Worm (Caenorhabditis elegans) whole organism, late embryonic: ENCODE data around the gene sec-24.1.

Source experiments
- C08G9.2 ChIP-seq: sonication (generic microtip); optimal IDR thresholded peaks from 2 replicates; lab custom pipeline; 2016; ENCODE audit warnings: mild to moderate bottlenecking, missing genetic modification characterization, moderate library complexity, missing compliant biosample characterization
- C38D4.7 ChIP-seq: fragments of 200-800 bp; sonication (Bioruptor generic); optimal IDR thresholded peaks from 2 replicates; lab custom pipeline; 2018; ENCODE audit warnings: mild to moderate bottlenecking, missing genetic modification characterization, moderate library complexity, missing compliant biosample characterization
- F13H6.1 ChIP-seq: sonication (generic microtip); optimal IDR thresholded peaks from 2 replicates; lab custom pipeline; 2016; ENCODE audit warnings: missing genetic modification characterization, missing compliant biosample characterization
- K02D7.2 ChIP-seq: sonication (generic microtip); optimal IDR thresholded peaks from 2 replicates; lab custom pipeline; 2017; ENCODE audit warnings: mild to moderate bottlenecking, missing genetic modification characterization, missing compliant biosample characterization
- K09A11.1 ChIP-seq: sonication (generic microtip); optimal IDR thresholded peaks from 2 replicates; lab custom pipeline; 2017; ENCODE audit warnings: antibody characterized with exemption, mild to moderate bottlenecking, missing genetic modification characterization, missing compliant biosample characterization; ENCODE audit not compliant: insufficient read depth
- T23F11.4 ChIP-seq: fragments of 200-800 bp; sonication (Bioruptor generic); optimal IDR thresholded peaks from 2 replicates; lab custom pipeline; 2018; ENCODE audit warnings: mild to moderate bottlenecking, missing genetic modification characterization, missing compliant biosample characterization
- ahr-1 ChIP-seq: sonication (generic microtip); optimal IDR thresholded peaks from 2 replicates; lab custom pipeline; 2016; ENCODE audit warnings: missing genetic modification characterization, missing compliant biosample characterization
- ama-1 ChIP-seq: fragments of 150-350 bp; optimal IDR thresholded peaks from 2 replicates; lab custom pipeline; 2014
- ceh-14 ChIP-seq: sonication (generic microtip); optimal IDR thresholded peaks from 2 replicates; lab custom pipeline; 2016; ENCODE audit warnings: missing genotype, missing genetic modification characterization, missing compliant biosample characterization
- ceh-18 ChIP-seq: sonication (generic microtip); optimal IDR thresholded peaks from 2 replicates; lab custom pipeline; 2016; ENCODE audit warnings: missing genetic modification characterization, missing compliant biosample characterization
- ceh-19 ChIP-seq: fragments of 200-800 bp; sonication (Bioruptor generic); optimal IDR thresholded peaks from 2 replicates; lab custom pipeline; 2018; ENCODE audit warnings: mild to moderate bottlenecking, missing genetic modification characterization, missing compliant biosample characterization
- ceh-34 ChIP-seq: sonication (generic microtip); optimal IDR thresholded peaks from 2 replicates; lab custom pipeline; 2016; ENCODE audit warnings: mild to moderate bottlenecking, missing genetic modification characterization, missing compliant biosample characterization
- ceh-45 ChIP-seq: fragments of 200-800 bp; sonication (Bioruptor generic); IDR thresholded peaks from 2 replicates; pipeline ENCODE4 v1.3.6; 2022; ENCODE audit warnings: missing genetic modification reagents, missing genetic modification characterization, missing compliant biosample characterization
- ceh-6 ChIP-seq: fragments of 200-800 bp; sonication (Bioruptor generic); optimal IDR thresholded peaks from 2 replicates; lab custom pipeline; 2018; ENCODE audit warnings: mild to moderate bottlenecking, missing genetic modification characterization, missing compliant biosample characterization
- dve-1 ChIP-seq: sonication (generic microtip); optimal IDR thresholded peaks from 2 replicates; lab custom pipeline; 2017; ENCODE audit warnings: antibody characterized with exemption, mild to moderate bottlenecking, missing genetic modification characterization, missing compliant biosample characterization
- elt-2 ChIP-seq: sonication (generic microtip); optimal IDR thresholded peaks from 2 replicates; lab custom pipeline; 2016; ENCODE audit warnings: missing genetic modification reagents, missing genetic modification characterization, missing compliant biosample characterization
- elt-4 ChIP-seq: sonication (generic microtip); optimal IDR thresholded peaks from 2 replicates; lab custom pipeline; 2016; ENCODE audit warnings: missing genetic modification characterization, missing compliant biosample characterization
- fkh-10 ChIP-seq: fragments of 150-350 bp; optimal IDR thresholded peaks from 2 replicates; lab custom pipeline; 2014; ENCODE audit warnings: missing biosample characterization, missing genetic modification reagents, missing genetic modification characterization
- fkh-6 ChIP-seq: sonication (generic microtip); optimal IDR thresholded peaks from 2 replicates; lab custom pipeline; 2016; ENCODE audit warnings: missing genetic modification characterization, missing compliant biosample characterization
- gmeb-2 ChIP-seq: sonication (generic microtip); optimal IDR thresholded peaks from 2 replicates; lab custom pipeline; 2016; ENCODE audit warnings: missing genetic modification characterization, inconsistent platforms, missing compliant biosample characterization
- lin-11 ChIP-seq: fragments of 200-800 bp; sonication (Bioruptor generic); optimal IDR thresholded peaks from 2 replicates; lab custom pipeline; 2018; ENCODE audit warnings: mild to moderate bottlenecking, missing genetic modification characterization, missing compliant biosample characterization
- mec-3 ChIP-seq: sonication (generic microtip); optimal IDR thresholded peaks from 2 replicates; lab custom pipeline; 2016; ENCODE audit warnings: borderline replicate concordance, missing genetic modification characterization, missing compliant biosample characterization
- odd-2 ChIP-seq: sonication (generic microtip); optimal IDR thresholded peaks from 2 replicates; lab custom pipeline; 2017; ENCODE audit warnings: antibody characterized with exemption, mild to moderate bottlenecking, missing genetic modification characterization, missing compliant biosample characterization
- pag-3 ChIP-seq: sonication (generic microtip); optimal IDR thresholded peaks from 2 replicates; lab custom pipeline; 2016; ENCODE audit warnings: missing compliant biosample characterization, missing genetic modification characterization, borderline replicate concordance
- pat-9 ChIP-seq: fragments of 200-800 bp; sonication (Bioruptor generic); optimal IDR thresholded peaks from 2 replicates; lab custom pipeline; 2018; ENCODE audit warnings: mild to moderate bottlenecking, missing genetic modification characterization, moderate library complexity, missing compliant biosample characterization
- pax-1 ChIP-seq: fragments of 150-350 bp; optimal IDR thresholded peaks from 2 replicates; lab custom pipeline; 2014; ENCODE audit warnings: missing biosample characterization, missing genetic modification characterization
- pha-2 ChIP-seq: sonication (generic microtip); optimal IDR thresholded peaks from 2 replicates; lab custom pipeline; 2017; ENCODE audit warnings: mild to moderate bottlenecking, missing genetic modification characterization, missing compliant biosample characterization
- pha-4 ChIP-seq: fragments of 150-350 bp; optimal IDR thresholded peaks from 2 replicates; lab custom pipeline; 2018; ENCODE audit warnings: missing biosample characterization, missing genetic modification reagents, missing genetic modification characterization
- ref-2 ChIP-seq: sonication (generic microtip); optimal IDR thresholded peaks from 2 replicates; lab custom pipeline; 2016; ENCODE audit warnings: missing genetic modification characterization, missing compliant biosample characterization
- rnt-1 ChIP-seq: sonication (generic microtip); optimal IDR thresholded peaks from 2 replicates; lab custom pipeline; 2016; ENCODE audit warnings: missing genetic modification characterization, missing compliant biosample characterization
- sdc-2 ChIP-seq: sonication (generic microtip); optimal IDR thresholded peaks from 2 replicates; lab custom pipeline; 2016; ENCODE audit warnings: missing genotype, missing genetic modification characterization, missing compliant biosample characterization
- sox-4 ChIP-seq: sonication (generic microtip); optimal IDR thresholded peaks from 2 replicates; lab custom pipeline; 2017; ENCODE audit warnings: mild to moderate bottlenecking, missing genetic modification characterization, inconsistent platforms, missing compliant biosample characterization
- tbx-2 ChIP-seq: sonication (generic microtip); optimal IDR thresholded peaks from 2 replicates; lab custom pipeline; 2016; ENCODE audit warnings: missing genetic modification characterization, missing compliant biosample characterization
- tbx-7 ChIP-seq: sonication (generic microtip); optimal IDR thresholded peaks from 2 replicates; lab custom pipeline; 2016; ENCODE audit warnings: missing genotype, missing genetic modification characterization, missing compliant biosample characterization
- ttx-3 ChIP-seq: sonication (generic microtip); optimal IDR thresholded peaks from 2 replicates; lab custom pipeline; 2016; ENCODE audit warnings: missing genetic modification reagents, missing genetic modification characterization, missing compliant biosample characterization
- unc-3 ChIP-seq, 2 experiments: fragments of 200-800 bp in 1 of 2; sonication (Bioruptor generic) in 1 of 2; sonication (generic microtip) in 1 of 2; conservative IDR thresholded peaks in 1 of 2; optimal IDR thresholded peaks in 1 of 2; 2 replicates each; pipeline versions ENCODE4 v1.3.6 to Lab custom; 2016 to 2022; ENCODE audit warnings: missing compliant biosample characterization in 2 of 2, missing genetic modification characterization in 2 of 2, missing genetic modification reagents in 1 of 2
- unc-55 ChIP-seq: sonication (generic microtip); optimal IDR thresholded peaks from 2 replicates; lab custom pipeline; 2017; ENCODE audit warnings: missing biosample characterization, missing genetic modification reagents, missing genetic modification characterization
- ztf-16 ChIP-seq: sonication (generic microtip); optimal IDR thresholded peaks from 2 replicates; lab custom pipeline; 2017; ENCODE audit warnings: missing genetic modification characterization, missing compliant biosample characterization

sec-24.1 gene

ce11 chrIV:11568249-11568940 is 2.4 kb upstream of the sec-24.1 start:
- TF ChIP-seq sdc-2 (peak; percentile 33), ref-2 (tag; lab: Kevin White, UChicago) (no peak), tbx-7 (tag; lab: Kevin White, UChicago) (no peak), ceh-34 (tag; lab: Kevin White, UChicago) (peak; percentile 30)

- TF ChIP-seq pha-4 (tag; lab: Kevin White, UChicago) (no peak), ahr-1 (no peak), ceh-34 (tag; lab: Kevin White, UChicago) (no peak), ceh-18 (tag; lab: Kevin White, UChicago) (no peak), rnt-1 (tag; lab: Kevin White, UChicago) (no peak), ama-1 (lab: Kevin White, UChicago) (no peak), ttx-3 (tag; lab: Kevin White, UChicago) (no peak), C08G9.2 (tag; lab: Kevin White, UChicago) (peak; percentile 23), sox-4 (tag; lab: Kevin White, UChicago) (no peak), ceh-19 (GFP tag; lab: Kevin White, UChicago) (no peak), ztf-16 (tag; lab: Kevin White, UChicago) (no peak), K02D7.2 (no peak), unc-3 (GFP tag; conservative IDR thresholded peaks at IDR 0.05; lab: Robert Waterston, UW) (no peak), unc-3 (tag; optimal IDR thresholded peaks at IDR 0.05; lab: Kevin White, UChicago) (no peak), mec-3 (tag; lab: Kevin White, UChicago) (peak; percentile 63), lin-11 (tag; lab: Kevin White, UChicago) (no peak), tbx-7 (tag; lab: Kevin White, UChicago) (no peak), T23F11.4 (GFP tag; lab: Kevin White, UChicago) (no peak), elt-4 (peak; percentile 87), ceh-14 (tag; lab: Kevin White, UChicago) (no peak), ceh-6 (GFP tag; lab: Kevin White, UChicago) (no peak)
These were observed 972 bp downstream of the sec-24.1 start for ce11 chrIV:11565022-11565421.

- no peak for TF ChIP-seq tbx-2 (tag; lab: Kevin White, UChicago)
- no peak for TF ChIP-seq ttx-3 (tag; lab: Kevin White, UChicago)
- no peak for TF ChIP-seq C38D4.7
- no peak for TF ChIP-seq fkh-10 (GFP tag; lab: Kevin White, UChicago)
- TF ChIP-seq ceh-18 (tag; lab: Kevin White, UChicago): no peak
- no peak for TF ChIP-seq ceh-45 (GFP tag; lab: Robert Waterston, UW)
- TF ChIP-seq F13H6.1 (tag; lab: Kevin White, UChicago): no peak
- TF ChIP-seq ztf-16 (tag; lab: Kevin White, UChicago): no peak
- no peak for TF ChIP-seq pha-2 (tag; lab: Kevin White, UChicago)
- no peak for TF ChIP-seq ceh-34 (tag; lab: Kevin White, UChicago)
- no peak for TF ChIP-seq pha-4 (tag; lab: Kevin White, UChicago)
- TF ChIP-seq elt-2 (tag; lab: Kevin White, UChicago): no peak
These were observed 2.9 kb downstream of the sec-24.1 start for ce11 chrIV:11563090-11563489.

ce11 chrIV:11561677-11562076 is 4.3 kb downstream of the sec-24.1 start, which contains the start of gene F12F6.7:
Gene F12F6.7, minus strand, starts transcription at chrIV:11561833.
- TF ChIP-seq T23F11.4 (GFP tag; lab: Kevin White, UChicago) (no peak), K09A11.1 (no peak), dve-1 (tag; lab: Kevin White, UChicago) (no peak), pha-2 (tag; lab: Kevin White, UChicago) (no peak), ttx-3 (tag; lab: Kevin White, UChicago) (no peak), gmeb-2 (no peak), odd-2 (tag; lab: Kevin White, UChicago) (no peak), ceh-6 (GFP tag; lab: Kevin White, UChicago) (no peak), pax-1 (tag; lab: Kevin White, UChicago) (no peak), ama-1 (lab: Kevin White, UChicago) (no peak), pha-4 (tag; lab: Kevin White, UChicago) (no peak), unc-55 (GFP tag; lab: Kevin White, UChicago) (no peak), pag-3 (tag; lab: Kevin White, UChicago) (no peak), elt-2 (tag; lab: Kevin White, UChicago) (no peak), fkh-6 (tag; lab: Kevin White, UChicago) (no peak), ceh-14 (tag; lab: Kevin White, UChicago) (no peak), pat-9 (tag; lab: Kevin White, UChicago) (no peak), ztf-16 (tag; lab: Kevin White, UChicago) (no peak), C38D4.7 (no peak)
